Worm (Caenorhabditis elegans) whole organism, late embryonic: Measurements from ENCODE around the gene F35C8.5.

Source experiments
- C08G9.2 ChIP-seq: sonication (generic microtip); optimal IDR thresholded peaks from 2 replicates; lab custom pipeline; 2016; ENCODE audit warnings: mild to moderate bottlenecking, missing genetic modification characterization, moderate library complexity, missing compliant biosample characterization
- F13H6.1 ChIP-seq: sonication (generic microtip); optimal IDR thresholded peaks from 2 replicates; lab custom pipeline; 2016; ENCODE audit warnings: missing genetic modification characterization, missing compliant biosample characterization
- K09A11.1 ChIP-seq: sonication (generic microtip); optimal IDR thresholded peaks from 2 replicates; lab custom pipeline; 2017; ENCODE audit warnings: antibody characterized with exemption, mild to moderate bottlenecking, missing genetic modification characterization, missing compliant biosample characterization; ENCODE audit not compliant: insufficient read depth
- T23F11.4 ChIP-seq: fragments of 200-800 bp; sonication (Bioruptor generic); optimal IDR thresholded peaks from 2 replicates; lab custom pipeline; 2018; ENCODE audit warnings: mild to moderate bottlenecking, missing genetic modification characterization, missing compliant biosample characterization
- Y22D7AL.16 ChIP-seq: sonication (generic microtip); optimal IDR thresholded peaks from 2 replicates; lab custom pipeline; 2016; ENCODE audit warnings: missing genetic modification characterization, missing compliant biosample characterization
- ahr-1 ChIP-seq: sonication (generic microtip); optimal IDR thresholded peaks from 2 replicates; lab custom pipeline; 2016; ENCODE audit warnings: missing genetic modification characterization, missing compliant biosample characterization
- ama-1 ChIP-seq: fragments of 150-350 bp; optimal IDR thresholded peaks from 2 replicates; lab custom pipeline; 2014
- ceh-14 ChIP-seq: sonication (generic microtip); optimal IDR thresholded peaks from 2 replicates; lab custom pipeline; 2016; ENCODE audit warnings: missing genotype, missing genetic modification characterization, missing compliant biosample characterization
- ceh-18 ChIP-seq: sonication (generic microtip); optimal IDR thresholded peaks from 2 replicates; lab custom pipeline; 2016; ENCODE audit warnings: missing genetic modification characterization, missing compliant biosample characterization
- ceh-2 ChIP-seq: sonication (generic microtip); optimal IDR thresholded peaks from 2 replicates; lab custom pipeline; 2016; ENCODE audit warnings: missing genotype, missing genetic modification characterization, missing compliant biosample characterization
- ceh-22 ChIP-seq: sonication (generic microtip); optimal IDR thresholded peaks from 2 replicates; lab custom pipeline; 2017; ENCODE audit warnings: missing biosample characterization, missing genetic modification characterization
- ceh-31 ChIP-seq: sonication (generic microtip); optimal IDR thresholded peaks from 2 replicates; lab custom pipeline; 2016; ENCODE audit warnings: missing genetic modification characterization, missing compliant biosample characterization
- ceh-48 ChIP-seq: sonication (generic microtip); optimal IDR thresholded peaks from 2 replicates; lab custom pipeline; 2016; ENCODE audit warnings: missing genetic modification characterization, inconsistent platforms, missing compliant biosample characterization
- ceh-9 ChIP-seq: sonication (generic microtip); optimal IDR thresholded peaks from 2 replicates; lab custom pipeline; 2016; ENCODE audit warnings: mild to moderate bottlenecking, missing genetic modification characterization, inconsistent platforms, missing compliant biosample characterization
- dve-1 ChIP-seq: sonication (generic microtip); optimal IDR thresholded peaks from 2 replicates; lab custom pipeline; 2017; ENCODE audit warnings: antibody characterized with exemption, mild to moderate bottlenecking, missing genetic modification characterization, missing compliant biosample characterization
- elt-2 ChIP-seq: sonication (generic microtip); optimal IDR thresholded peaks from 2 replicates; lab custom pipeline; 2016; ENCODE audit warnings: missing genetic modification reagents, missing genetic modification characterization, missing compliant biosample characterization
- eyg-1 ChIP-seq: sonication (generic microtip); optimal IDR thresholded peaks from 2 replicates; lab custom pipeline; 2016; ENCODE audit warnings: missing genotype, missing genetic modification characterization, missing compliant biosample characterization
- fax-1 ChIP-seq: sonication (generic microtip); optimal IDR thresholded peaks from 2 replicates; lab custom pipeline; 2016; ENCODE audit warnings: missing genotype, missing genetic modification characterization, missing compliant biosample characterization
- gmeb-2 ChIP-seq: sonication (generic microtip); optimal IDR thresholded peaks from 2 replicates; lab custom pipeline; 2016; ENCODE audit warnings: missing genetic modification characterization, inconsistent platforms, missing compliant biosample characterization
- hlh-13 ChIP-seq: fragments of 200-800 bp; sonication (Bioruptor generic); optimal IDR thresholded peaks from 2 replicates; lab custom pipeline; 2018; ENCODE audit warnings: mild to moderate bottlenecking, missing genetic modification characterization, missing compliant biosample characterization
- hlh-15 ChIP-seq: sonication (generic microtip); optimal IDR thresholded peaks from 2 replicates; lab custom pipeline; 2016; ENCODE audit warnings: missing genetic modification characterization, missing compliant biosample characterization
- hlh-30 ChIP-seq: sonication (generic microtip); optimal IDR thresholded peaks from 2 replicates; lab custom pipeline; 2017; ENCODE audit warnings: antibody characterized with exemption, missing genetic modification characterization, missing compliant biosample characterization; ENCODE audit not compliant: insufficient read depth
- hlh-6 ChIP-seq: sonication (generic microtip); optimal IDR thresholded peaks from 2 replicates; lab custom pipeline; 2016; ENCODE audit warnings: missing genotype, missing genetic modification characterization, missing compliant biosample characterization
- madf-2 ChIP-seq: sonication (generic microtip); optimal IDR thresholded peaks from 2 replicates; lab custom pipeline; 2017; ENCODE audit warnings: missing genetic modification characterization, missing compliant biosample characterization
- nfya-1 ChIP-seq: sonication (generic microtip); optimal IDR thresholded peaks from 2 replicates; lab custom pipeline; 2017; ENCODE audit warnings: missing genetic modification characterization, mild to moderate bottlenecking, missing compliant biosample characterization, antibody characterized with exemption, moderate library complexity
- odd-2 ChIP-seq: sonication (generic microtip); optimal IDR thresholded peaks from 2 replicates; lab custom pipeline; 2017; ENCODE audit warnings: antibody characterized with exemption, mild to moderate bottlenecking, missing genetic modification characterization, missing compliant biosample characterization
- pat-9 ChIP-seq: fragments of 200-800 bp; sonication (Bioruptor generic); optimal IDR thresholded peaks from 2 replicates; lab custom pipeline; 2018; ENCODE audit warnings: mild to moderate bottlenecking, missing genetic modification characterization, moderate library complexity, missing compliant biosample characterization
- pax-1 ChIP-seq: fragments of 150-350 bp; optimal IDR thresholded peaks from 2 replicates; lab custom pipeline; 2014; ENCODE audit warnings: missing biosample characterization, missing genetic modification characterization
- pha-2 ChIP-seq: sonication (generic microtip); optimal IDR thresholded peaks from 2 replicates; lab custom pipeline; 2017; ENCODE audit warnings: mild to moderate bottlenecking, missing genetic modification characterization, missing compliant biosample characterization
- pha-4 ChIP-seq: fragments of 150-350 bp; optimal IDR thresholded peaks from 2 replicates; lab custom pipeline; 2018; ENCODE audit warnings: missing biosample characterization, missing genetic modification reagents, missing genetic modification characterization
- pqm-1 ChIP-seq: sonication (generic microtip); optimal IDR thresholded peaks from 2 replicates; lab custom pipeline; 2016; ENCODE audit warnings: missing genetic modification characterization, missing compliant biosample characterization
- pros-1 ChIP-seq: fragments of 150-350 bp; optimal IDR thresholded peaks from 2 replicates; lab custom pipeline; 2014; ENCODE audit warnings: missing biosample characterization, missing genetic modification reagents, missing genetic modification characterization
- ref-2 ChIP-seq: sonication (generic microtip); optimal IDR thresholded peaks from 2 replicates; lab custom pipeline; 2016; ENCODE audit warnings: missing genetic modification characterization, missing compliant biosample characterization
- sdc-2 ChIP-seq: sonication (generic microtip); optimal IDR thresholded peaks from 2 replicates; lab custom pipeline; 2016; ENCODE audit warnings: missing genotype, missing genetic modification characterization, missing compliant biosample characterization
- sox-4 ChIP-seq: sonication (generic microtip); optimal IDR thresholded peaks from 2 replicates; lab custom pipeline; 2017; ENCODE audit warnings: mild to moderate bottlenecking, missing genetic modification characterization, inconsistent platforms, missing compliant biosample characterization
- syd-9 ChIP-seq: sonication (generic microtip); optimal IDR thresholded peaks from 2 replicates; lab custom pipeline; 2016; ENCODE audit warnings: mild to moderate bottlenecking, missing genetic modification characterization, moderate library complexity, missing compliant biosample characterization
- tbx-2 ChIP-seq: sonication (generic microtip); optimal IDR thresholded peaks from 2 replicates; lab custom pipeline; 2016; ENCODE audit warnings: missing genetic modification characterization, missing compliant biosample characterization
- unc-42 ChIP-seq: sonication (generic microtip); optimal IDR thresholded peaks from 2 replicates; lab custom pipeline; 2016; ENCODE audit warnings: missing genotype, missing genetic modification characterization, missing compliant biosample characterization
- unc-55 ChIP-seq: sonication (generic microtip); optimal IDR thresholded peaks from 2 replicates; lab custom pipeline; 2017; ENCODE audit warnings: missing biosample characterization, missing genetic modification reagents, missing genetic modification characterization
- unc-86 ChIP-seq: sonication (generic microtip); optimal IDR thresholded peaks from 2 replicates; lab custom pipeline; 2016; ENCODE audit warnings: missing genetic modification characterization, missing compliant biosample characterization
- ztf-16 ChIP-seq: sonication (generic microtip); optimal IDR thresholded peaks from 2 replicates; lab custom pipeline; 2017; ENCODE audit warnings: missing genetic modification characterization, missing compliant biosample characterization

Gene F35C8.5

ce11 chrX:5377307-5377706, 11.7 kb downstream of the F35C8.5 start, which contains the start of gene sek-5:
TSS of gene sek-5 (plus strand) at chrX:5377607.
- TF ChIP-seq F13H6.1 (no peak), unc-55 (no peak), hlh-15 (tag; lab: Kevin White, UChicago) (no peak), pat-9 (tag; lab: Kevin White, UChicago) (no peak), hlh-13 (GFP tag; lab: Kevin White, UChicago) (no peak), ceh-48 (tag; lab: Kevin White, UChicago) (no peak)

DNA sequence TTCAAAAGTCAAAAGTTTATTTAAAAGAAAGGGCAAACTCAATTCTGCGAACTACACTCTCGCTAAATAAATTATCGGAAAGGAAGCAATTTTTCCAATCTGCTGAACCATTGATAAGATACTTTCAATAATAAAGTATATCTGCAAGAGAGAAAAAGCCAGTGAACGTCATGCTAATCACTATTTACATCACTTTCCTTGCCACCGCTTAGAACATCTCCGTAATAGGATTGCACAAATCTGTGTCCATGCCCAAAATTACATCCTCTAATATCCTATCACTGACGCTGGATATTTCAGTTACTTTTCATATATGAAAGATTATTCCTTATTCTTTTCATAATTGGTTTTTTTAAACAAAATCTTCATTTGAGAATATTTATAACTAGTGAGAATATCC, 17.2 kb downstream of the F35C8.5 start:
- TF ChIP-seq ceh-18 (no peak), sox-4 (tag; lab: Kevin White, UChicago) (no peak), syd-9 (tag; lab: Kevin White, UChicago) (no peak), Y22D7AL.16 (tag; lab: Kevin White, UChicago) (no peak), sdc-2 (tag; lab: Kevin White, UChicago) (no peak), hlh-6 (tag; lab: Kevin White, UChicago) (no peak), pha-4 (tag; lab: Kevin White, UChicago) (no peak), unc-42 (tag; lab: Kevin White, UChicago) (no peak), ceh-14 (no peak), elt-2 (tag; lab: Kevin White, UChicago) (no peak), pqm-1 (tag; lab: Kevin White, UChicago) (no peak), C08G9.2 (tag; lab: Kevin White, UChicago) (no peak), tbx-2 (no peak), ztf-16 (tag; lab: Kevin White, UChicago) (no peak), eyg-1 (tag; lab: Kevin White, UChicago) (no peak), ceh-9 (tag; lab: Kevin White, UChicago) (no peak), ceh-22 (tag; lab: Kevin White, UChicago) (no peak), pha-2 (tag; lab: Kevin White, UChicago) (no peak)

DNA sequence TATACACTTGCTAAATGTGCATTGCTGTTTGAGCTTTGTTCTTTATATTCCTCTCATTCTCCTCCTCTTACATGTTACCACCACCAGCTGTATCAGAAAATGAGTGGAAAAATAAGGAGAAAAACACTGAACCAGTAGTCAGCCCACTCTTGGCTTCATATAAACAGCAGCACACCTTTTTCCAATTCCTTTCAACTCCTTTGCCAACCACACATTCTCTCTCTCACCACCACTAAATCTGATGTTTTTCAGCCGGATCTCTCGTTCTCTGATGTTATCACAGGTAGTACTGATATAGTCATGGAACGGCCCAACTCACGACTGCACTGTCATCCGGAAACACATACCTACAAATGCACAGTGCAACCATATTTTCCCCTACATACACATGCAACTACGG, 20.9 kb downstream of the F35C8.5 start, which contains the start of gene kcnl-3:
Gene kcnl-3, plus strand, starts transcription at position 301 of the 400 bp plus-strand sequence.
- TF ChIP-seq K09A11.1 (tag; lab: Kevin White, UChicago): no peak
- TF ChIP-seq pros-1 (tag; lab: Kevin White, UChicago): no peak
- no peak for TF ChIP-seq sdc-2 (tag; lab: Kevin White, UChicago)
- TF ChIP-seq pha-4 (tag; lab: Kevin White, UChicago): no peak
- TF ChIP-seq ama-1: no peak
- no peak for TF ChIP-seq unc-55
- no peak for TF ChIP-seq odd-2 (tag; lab: Kevin White, UChicago)
- TF ChIP-seq unc-86 (tag; lab: Kevin White, UChicago): no peak
- no peak for TF ChIP-seq sox-4 (tag; lab: Kevin White, UChicago)

DNA sequence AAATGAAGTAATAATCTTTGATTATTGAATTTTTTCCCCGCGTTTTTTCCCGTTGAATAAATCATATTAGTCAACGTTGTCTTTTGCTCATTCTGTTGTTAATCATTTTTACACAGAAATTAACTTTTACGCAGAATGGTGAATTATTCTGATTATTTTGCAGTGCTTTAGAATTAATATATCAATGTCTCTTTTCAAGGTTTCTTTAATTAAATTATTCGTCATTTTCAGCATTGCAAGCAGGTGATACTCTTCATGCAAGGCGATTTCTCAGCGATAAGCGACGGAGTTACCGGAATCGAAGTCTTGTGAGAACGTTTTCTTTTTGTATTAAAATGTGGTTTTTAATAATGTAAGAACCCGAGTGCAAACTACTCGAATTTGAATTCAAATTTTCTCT, 22.0 kb downstream of the F35C8.5 start:
- no peak for TF ChIP-seq unc-55
- TF ChIP-seq pax-1 (tag; lab: Kevin White, UChicago): no peak
- TF ChIP-seq gmeb-2: no peak
- no peak for TF ChIP-seq ahr-1 (tag; lab: Kevin White, UChicago)
- TF ChIP-seq T23F11.4 (GFP tag; lab: Kevin White, UChicago): no peak
- no peak for TF ChIP-seq ceh-48 (tag; lab: Kevin White, UChicago)

- TF ChIP-seq ama-1 (no peak), ref-2 (tag; lab: Kevin White, UChicago) (no peak), ceh-2 (tag; lab: Kevin White, UChicago) (no peak), hlh-30 (tag; lab: Kevin White, UChicago) (no peak), K09A11.1 (tag; lab: Kevin White, UChicago) (no peak), ceh-31 (no peak), pax-1 (tag; lab: Kevin White, UChicago) (no peak), C08G9.2 (tag; lab: Kevin White, UChicago) (no peak), unc-55 (no peak), nfya-1 (tag; lab: Kevin White, UChicago) (no peak), Y22D7AL.16 (tag; lab: Kevin White, UChicago) (no peak), dve-1 (tag; lab: Kevin White, UChicago) (no peak), ceh-18 (no peak), madf-2 (tag; lab: Kevin White, UChicago) (no peak), fax-1 (no peak), sox-4 (tag; lab: Kevin White, UChicago) (no peak)
These were observed 31.7 kb downstream of the F35C8.5 start, which contains the start of gene C03F11.2 for ce11 chrX:5397300-5397699. TSS of gene C03F11.2 (minus strand) at chrX:5397400.
